Worm (Caenorhabditis elegans) whole organism, L1 larva: ENCODE results near the gene spp-31.

Experiments used
- C04F5.9 ChIP-seq: sonication (generic microtip); optimal IDR thresholded peaks from 2 replicates; lab custom pipeline; 2016; ENCODE audit warnings: missing genetic modification characterization, missing compliant biosample characterization
- F16B12.6 ChIP-seq: fragments of 150-350 bp; optimal IDR thresholded peaks from 2 replicates; lab custom pipeline; 2014; ENCODE audit warnings: missing biosample characterization, missing genetic modification characterization
- aha-1 ChIP-seq: fragments of 150-350 bp; optimal IDR thresholded peaks from 2 replicates; lab custom pipeline; 2014; ENCODE audit warnings: missing biosample characterization, missing genetic modification characterization
- alr-1 ChIP-seq: fragments of 200-800 bp; sonication (Bioruptor generic); optimal IDR thresholded peaks from 2 replicates; lab custom pipeline; 2018; ENCODE audit warnings: borderline replicate concordance, mild to moderate bottlenecking, missing genetic modification characterization, missing compliant biosample characterization
- blmp-1 ChIP-seq: fragments of 150-350 bp; optimal IDR thresholded peaks from 2 replicates; lab custom pipeline; 2014; ENCODE audit warnings: missing biosample characterization, missing genetic modification characterization
- ceh-63 ChIP-seq: fragments of 200-800 bp; sonication (Bioruptor generic); optimal IDR thresholded peaks from 2 replicates; lab custom pipeline; 2018; ENCODE audit warnings: mild to moderate bottlenecking, missing genetic modification characterization, missing compliant biosample characterization
- ceh-90 ChIP-seq: sonication (generic microtip); optimal IDR thresholded peaks from 2 replicates; lab custom pipeline; 2016; ENCODE audit warnings: missing genetic modification characterization, missing compliant biosample characterization
- dpl-1 ChIP-seq, 3 experiments: fragments of 150-350 bp in 2 of 3; sonication (generic microtip) in 1 of 3; optimal IDR thresholded peaks; 2 replicates each; lab custom pipeline; 2014 to 2017; ENCODE audit warnings: missing biosample characterization in 3 of 3, missing genetic modification characterization in 3 of 3, missing genetic modification reagents in 3 of 3
- dsc-1 ChIP-seq: sonication (generic microtip); optimal IDR thresholded peaks from 2 replicates; lab custom pipeline; 2016; ENCODE audit warnings: mild to moderate bottlenecking, missing genetic modification characterization, missing compliant biosample characterization
- efl-1 ChIP-seq, 4 experiments: fragments of 150-350 bp; optimal IDR thresholded peaks in 3 of 4; peaks in 1 of 4; 1 replicate in 1 of 4; 2 replicates in 3 of 4; lab custom pipeline; 2014; ENCODE audit warnings: missing biosample characterization in 2 of 4, missing genetic modification characterization in 2 of 4, missing genetic modification reagents in 2 of 4
- elt-2 ChIP-seq: sonication (generic microtip); optimal IDR thresholded peaks from 2 replicates; lab custom pipeline; 2016; ENCODE audit warnings: missing genetic modification characterization, mild to moderate bottlenecking, inconsistent platforms, missing compliant biosample characterization, missing genetic modification reagents
- elt-3 ChIP-seq, 6 experiments: fragments of 150-350 bp in 1 of 6; sonication (generic microtip); optimal IDR thresholded peaks; 2 replicates each; lab custom pipeline; 2017 to 2018; ENCODE audit warnings: missing biosample characterization in 6 of 6, missing genetic modification characterization in 6 of 6, inconsistent platforms in 1 of 6
- isw-1 ChIP-seq: fragments of 200-800 bp; sonication (Bioruptor generic); IDR thresholded peaks from 2 replicates; pipeline ENCODE4 v1.3.6; 2022; ENCODE audit warnings: missing genetic modification characterization, missing compliant biosample characterization
- lin-13 ChIP-seq: fragments of 150-350 bp; optimal IDR thresholded peaks from 2 replicates; lab custom pipeline; 2014; ENCODE audit warnings: missing biosample characterization, missing genetic modification reagents, missing genetic modification characterization
- lin-35 ChIP-seq, 2 experiments: fragments of 150-350 bp; optimal IDR thresholded peaks; 2 replicates each; lab custom pipeline; 2014; ENCODE audit warnings: missing biosample characterization in 2 of 2, missing genetic modification characterization in 2 of 2, missing genetic modification reagents in 2 of 2
- lsy-2 ChIP-seq, 2 experiments: fragments of 150-350 bp; optimal IDR thresholded peaks; 2 replicates each; lab custom pipeline; 2014; ENCODE audit warnings: missing biosample characterization in 2 of 2, missing genetic modification characterization in 2 of 2
- mdl-1 ChIP-seq, 2 experiments: fragments of 150-350 bp; optimal IDR thresholded peaks; 2 replicates each; lab custom pipeline; 2014 to 2017; ENCODE audit warnings: missing biosample characterization in 2 of 2, missing genetic modification characterization in 2 of 2, inconsistent platforms in 1 of 2
- nhr-11 ChIP-seq: fragments of 150-350 bp; optimal IDR thresholded peaks from 2 replicates; lab custom pipeline; 2014; ENCODE audit warnings: missing biosample characterization, missing genetic modification characterization
- nhr-12 ChIP-seq: sonication (generic microtip); optimal IDR thresholded peaks from 2 replicates; lab custom pipeline; 2017; ENCODE audit warnings: missing biosample characterization, missing genetic modification characterization
- nhr-19 ChIP-seq: fragments of 200-800 bp; sonication (Bioruptor generic); conservative IDR thresholded peaks from 2 replicates; pipeline ENCODE4 v1.3.6; 2022; ENCODE audit warnings: missing genetic modification characterization, missing compliant biosample characterization
- nhr-20 ChIP-seq: sonication (generic microtip); optimal IDR thresholded peaks from 2 replicates; lab custom pipeline; 2016; ENCODE audit warnings: mild to moderate bottlenecking, missing genetic modification characterization, missing compliant biosample characterization
- pag-3 ChIP-seq: sonication (generic microtip); optimal IDR thresholded peaks from 2 replicates; lab custom pipeline; 2017; ENCODE audit warnings: missing genetic modification characterization, mild to moderate bottlenecking, missing compliant biosample characterization, antibody characterized with exemption, borderline replicate concordance; ENCODE audit not compliant: insufficient read depth
- pqm-1 ChIP-seq: sonication (generic microtip); optimal IDR thresholded peaks from 3 replicates; lab custom pipeline; 2017; ENCODE audit warnings: missing biosample characterization, missing genetic modification characterization
- sptf-1 ChIP-seq: fragments of 150-350 bp; optimal IDR thresholded peaks from 2 replicates; lab custom pipeline; 2014; ENCODE audit warnings: missing biosample characterization, missing genetic modification characterization
- unc-130 ChIP-seq: fragments of 150-350 bp; optimal IDR thresholded peaks from 2 replicates; lab custom pipeline; 2017; ENCODE audit warnings: missing biosample characterization, missing genetic modification characterization, inconsistent platforms
- zag-1 ChIP-seq: fragments of 150-350 bp; optimal IDR thresholded peaks from 2 replicates; lab custom pipeline; 2014; ENCODE audit warnings: missing biosample characterization, missing genetic modification characterization
- ztf-11 ChIP-seq, 2 experiments: sonication (generic microtip); optimal IDR thresholded peaks; 2 replicates each; lab custom pipeline; 2016 to 2017; ENCODE audit warnings: missing genetic modification characterization in 2 of 2, missing biosample characterization in 1 of 2, missing compliant biosample characterization in 1 of 2

Gene spp-31

ce11 chrIV:1397895-1398294, 8.5 kb upstream of the spp-31 start:
- TF ChIP-seq efl-1 (optimal IDR thresholded peaks at IDR 0.05; lab: Kevin White, UChicago) (no peak), efl-1 (GFP tag; optimal IDR thresholded peaks at IDR 0.05 in 1 of 2; lab: Kevin White, UChicago) (peak in 1 of 2 experiments; percentile 56), pag-3 (tag; lab: Kevin White, UChicago) (no peak)

ce11 chrIV:1400016-1400415, 6.4 kb upstream of the spp-31 start:
- TF ChIP-seq dpl-1 (GFP tag; optimal IDR thresholded peaks at IDR 0.05; lab: Kevin White, UChicago), result no peak
- no peak for TF ChIP-seq nhr-12 (tag; lab: Kevin White, UChicago)
- no peak for TF ChIP-seq ztf-11 (tag; optimal IDR thresholded peaks at IDR 0.05; lab: Kevin White, UChicago)
- no peak for TF ChIP-seq sptf-1 (tag; lab: Kevin White, UChicago)
- no peak for TF ChIP-seq unc-130 (tag; lab: Kevin White, UChicago)
- no peak for TF ChIP-seq nhr-20
- no peak for TF ChIP-seq ceh-90
- TF ChIP-seq isw-1 (GFP tag; lab: Robert Waterston, UW), result no peak

- TF ChIP-seq pag-3 (tag; lab: Kevin White, UChicago) (no peak), F16B12.6 (tag; lab: Kevin White, UChicago) (no peak), lin-35 (GFP tag; optimal IDR thresholded peaks at IDR 0.05; lab: Kevin White, UChicago) (peak in 1 of 2 experiments; percentile 59), elt-3 (tag; optimal IDR thresholded peaks at IDR 0.05; lab: Kevin White, UChicago) (peak in 1 of 6 experiments; percentile 20), lsy-2 (tag; optimal IDR thresholded peaks at IDR 0.05; lab: Kevin White, UChicago) (peak in 1 of 2 experiments; percentile 3), elt-2 (tag; lab: Kevin White, UChicago) (peak; percentile 39), unc-130 (tag; lab: Kevin White, UChicago) (no peak), nhr-20 (peak; percentile 6), efl-1 (optimal IDR thresholded peaks at IDR 0.05; lab: Kevin White, UChicago) (no peak), efl-1 (GFP tag; optimal IDR thresholded peaks at IDR 0.05 in 1 of 2; lab: Kevin White, UChicago) (peak in 1 of 2 experiments; percentile 72)
- TF ChIP-seq, all 84 proteins: peak for 6
These were observed 2.4 kb upstream of the spp-31 start for ce11 chrIV:1403960-1404359.

DNA sequence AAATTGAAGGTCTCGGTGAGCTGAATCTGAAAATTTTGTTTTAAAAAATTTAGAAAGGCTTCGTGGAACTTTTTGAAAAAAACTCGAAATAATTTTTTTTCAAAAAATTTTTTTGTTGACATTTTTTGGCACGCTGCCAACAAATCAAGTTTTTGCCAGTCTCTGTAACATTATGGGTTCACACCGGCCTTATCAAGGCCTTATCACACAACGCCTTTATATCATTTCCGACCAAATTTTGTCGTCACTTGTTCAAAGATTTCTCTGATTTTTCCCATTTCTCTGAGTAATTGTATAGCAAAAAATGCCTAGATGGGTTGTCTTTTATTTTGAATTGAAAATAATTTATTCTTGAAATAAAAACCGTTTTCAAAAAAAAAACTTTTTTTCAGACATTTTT, 587 bp upstream of the spp-31 start:
- TF ChIP-seq blmp-1 (peak; percentile 16), elt-3 (tag; optimal IDR thresholded peaks at IDR 0.05; lab: Kevin White, UChicago) (peak in 5 of 6 experiments; percentile 7 to 92 (median 85)), lin-13 (no peak)

ce11 chrIV:1407049-1407448, 682 bp downstream of the spp-31 start:
- TF ChIP-seq efl-1 (optimal IDR thresholded peaks at IDR 0.05; lab: Kevin White, UChicago) (no peak), efl-1 (GFP tag; optimal IDR thresholded peaks at IDR 0.05 in 1 of 2; lab: Kevin White, UChicago) (peak in 1 of 2 experiments; percentile 49), elt-3 (tag; optimal IDR thresholded peaks at IDR 0.05; lab: Kevin White, UChicago) (no peak)

DNA sequence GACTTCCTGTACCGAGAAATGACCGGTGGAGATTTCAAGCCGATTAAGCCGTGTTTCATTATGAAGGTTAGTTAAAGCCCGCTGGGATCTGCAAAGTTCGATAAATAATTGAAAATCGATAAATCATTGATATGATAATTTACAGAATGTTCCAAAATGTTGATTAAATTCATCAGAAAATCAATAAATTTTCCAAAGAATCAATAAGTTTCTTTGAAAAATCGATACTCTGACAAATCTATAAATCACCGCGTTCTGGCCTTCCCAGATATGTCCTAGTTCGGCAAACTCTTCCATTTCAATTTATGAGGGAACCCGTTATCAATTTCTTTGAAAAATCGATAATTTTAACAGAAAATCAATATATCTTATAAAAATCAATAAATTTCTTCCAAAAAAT, 1.1 kb downstream of the spp-31 start:
- TF ChIP-seq blmp-1 (no peak), unc-130 (tag; lab: Kevin White, UChicago) (no peak), aha-1 (tag; lab: Kevin White, UChicago) (no peak), nhr-19 (GFP tag; lab: Robert Waterston, UW) (no peak), dsc-1 (tag; lab: Kevin White, UChicago) (no peak), zag-1 (no peak), ceh-63 (GFP tag; lab: Kevin White, UChicago) (no peak), mdl-1 (tag; optimal IDR thresholded peaks at IDR 0.05; lab: Kevin White, UChicago) (no peak), alr-1 (no peak), elt-3 (tag; optimal IDR thresholded peaks at IDR 0.05; lab: Kevin White, UChicago) (no peak), C04F5.9 (no peak), pqm-1 (tag; lab: Kevin White, UChicago) (no peak), elt-2 (tag; lab: Kevin White, UChicago) (no peak)

ce11 chrIV:1408137-1408536, 1.8 kb downstream of the spp-31 start:
- TF ChIP-seq pqm-1 (tag; lab: Kevin White, UChicago) (no peak), nhr-11 (tag; lab: Kevin White, UChicago) (no peak)
